Worm (Caenorhabditis elegans): ENCODE measurements around the gene K09E2.1.

K09E2.1 gene

DNA sequence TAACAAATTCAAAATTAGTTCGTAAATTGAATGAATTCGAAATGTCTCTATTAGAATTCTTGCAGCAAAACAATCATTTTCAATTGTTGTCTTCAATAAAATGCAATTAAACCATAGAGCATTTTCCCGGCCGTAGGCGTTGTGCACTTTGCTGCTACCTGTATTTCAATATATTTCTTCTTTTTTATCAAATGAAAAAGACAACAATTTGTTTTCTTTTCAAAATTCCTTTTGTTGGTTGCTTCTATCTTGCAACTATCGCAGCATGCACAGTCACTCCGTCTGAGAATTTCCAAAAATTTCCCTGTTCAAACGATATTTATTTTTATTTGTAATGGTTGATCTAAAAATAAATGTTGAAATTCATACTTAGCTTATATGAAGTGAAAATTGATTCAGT lies 6.5 kb upstream of the K09E2.1 start:
- TF ChIP-seq dpl-1 (GFP tag; optimal IDR thresholded peaks at IDR 0.05) = no peak
- TF ChIP-seq lag-1 (GFP tag; IDR thresholded peaks at IDR 0.05) = no peak
- no peak for TF ChIP-seq egrh-3 (GFP tag; IDR thresholded peaks at IDR 0.05)
- TF ChIP-seq Y67H2A.10 (GFP tag; conservative IDR thresholded peaks at IDR 0.05) = no peak
- TF ChIP-seq madf-3 (GFP tag; IDR thresholded peaks at IDR 0.05) = no peak
- no peak for TF ChIP-seq zfh-2 (GFP tag; conservative IDR thresholded peaks at IDR 0.05)
- no peak for TF ChIP-seq F57A8.1 (GFP tag; optimal IDR thresholded peaks at IDR 0.05)
- no peak for TF ChIP-seq F52B5.7 (tag; optimal IDR thresholded peaks at IDR 0.05)
- TF ChIP-seq chd-7 (tag; optimal IDR thresholded peaks at IDR 0.05) = no peak
- no peak for TF ChIP-seq let-607 (tag; optimal IDR thresholded peaks at IDR 0.05)
- no peak for TF ChIP-seq ceh-40 (GFP tag; IDR thresholded peaks at IDR 0.05)
- TF ChIP-seq ztf-22 (GFP tag; optimal IDR thresholded peaks at IDR 0.05) = no peak
- TF ChIP-seq ceh-91 (GFP tag; IDR thresholded peaks at IDR 0.05) = no peak
- TF ChIP-seq F33H1.4 (GFP tag; IDR thresholded peaks at IDR 0.05) = no peak
- TF ChIP-seq rpc-1 (optimal IDR thresholded peaks at IDR 0.05) = no peak
- TF ChIP-seq rpc-1 (tag; optimal IDR thresholded peaks at IDR 0.05) = no peak
- no peak for TF ChIP-seq hmg-1.2 (GFP tag; IDR thresholded peaks at IDR 0.05)

DNA sequence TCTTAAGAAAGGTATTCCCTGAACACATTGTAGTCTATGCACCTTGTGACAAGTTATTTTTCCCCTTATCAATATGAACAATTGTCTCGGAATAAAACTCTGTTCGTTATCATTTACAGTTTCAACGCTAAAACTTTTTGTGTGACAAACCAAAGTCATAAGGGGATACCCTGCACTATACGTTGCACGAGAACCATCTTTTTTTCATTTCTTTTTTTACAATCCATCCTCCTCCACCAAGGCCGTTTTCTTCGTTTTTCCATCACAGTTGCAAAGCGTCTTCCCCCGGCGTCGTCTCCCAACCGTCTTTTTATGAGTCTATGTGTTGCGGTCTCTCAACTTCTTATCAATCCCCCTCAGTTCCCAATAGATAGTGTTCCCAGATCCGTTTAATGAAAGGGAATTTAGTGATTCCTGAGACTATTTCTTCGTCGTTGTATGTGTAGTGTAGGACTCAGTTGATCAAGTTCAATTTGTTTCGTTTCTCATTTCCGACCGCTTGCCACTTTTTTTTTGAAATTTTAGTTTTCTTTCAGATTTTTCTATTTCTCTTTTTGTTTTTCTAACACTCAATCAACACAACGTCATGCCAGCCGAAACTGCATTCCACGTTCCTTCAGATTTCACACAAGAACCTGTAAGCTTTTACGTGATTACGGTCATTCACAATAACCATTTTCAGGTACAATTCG lies 5.5 kb upstream of the K09E2.1 start:
- no peak for TF ChIP-seq bed-1 (GFP tag; IDR thresholded peaks at IDR 0.05)
- TF ChIP-seq F33H1.4 (GFP tag; IDR thresholded peaks at IDR 0.05) = no peak
- TF ChIP-seq ztf-18 (tag; optimal IDR thresholded peaks at IDR 0.05) = no peak
- TF ChIP-seq hlh-26 (GFP tag; conservative IDR thresholded peaks at IDR 0.05) = no peak
- TF ChIP-seq aptf-2 (GFP tag; conservative IDR thresholded peaks at IDR 0.05) = no peak
- TF ChIP-seq unc-62 (GFP tag; optimal IDR thresholded peaks at IDR 0.05) = no peak
- no peak for TF ChIP-seq cebp-1 (GFP tag; IDR thresholded peaks at IDR 0.05)
- peak; percentile 52 for TF ChIP-seq cebp-1 (tag; optimal IDR thresholded peaks at IDR 0.05)
- TF ChIP-seq pha-4 (tag; optimal IDR thresholded peaks at IDR 0.05) = no peak
- no peak for TF ChIP-seq madf-6 (GFP tag; IDR thresholded peaks at IDR 0.05)
- no peak for TF ChIP-seq D2030.7 (GFP tag; IDR thresholded peaks at IDR 0.05)
- TF ChIP-seq F55B11.4 (tag; optimal IDR thresholded peaks at IDR 0.05; ENCODE audit: borderline replicate concordance, insufficient read depth) = no peak
- TF ChIP-seq chd-7 (tag; optimal IDR thresholded peaks at IDR 0.05) = peak; percentile 20
- no peak for TF ChIP-seq Y56A3A.18 (GFP tag; IDR thresholded peaks at IDR 0.05)
- no peak for TF ChIP-seq B0261.1 (tag; optimal IDR thresholded peaks at IDR 0.05)
- no peak for TF ChIP-seq unc-130 (GFP tag; optimal IDR thresholded peaks at IDR 0.05)
- no peak for TF ChIP-seq snpc-4 (GFP tag; optimal IDR thresholded peaks at IDR 0.05)
- no peak for TF ChIP-seq snpc-4 (tag; optimal IDR thresholded peaks at IDR 0.05)
- TF ChIP-seq dox-1 (GFP tag; IDR thresholded peaks at IDR 0.05) = no peak
- no peak for TF ChIP-seq sdz-38 (tag; optimal IDR thresholded peaks at IDR 0.05)
- peak; percentile 52 for TF ChIP-seq die-1 (tag; optimal IDR thresholded peaks at IDR 0.05)
- no peak for TF ChIP-seq attf-3 (GFP tag; conservative IDR thresholded peaks at IDR 0.05)
- TF ChIP-seq K12H6.12 (tag; optimal IDR thresholded peaks at IDR 0.05) = no peak
- no peak for TF ChIP-seq C06A6.2 (GFP tag; conservative IDR thresholded peaks at IDR 0.05)
- no peak for TF ChIP-seq ceh-79 (tag; optimal IDR thresholded peaks at IDR 0.05)
- no peak for TF ChIP-seq F57C9.4 (tag; optimal IDR thresholded peaks at IDR 0.05)
- TF ChIP-seq egl-44 (GFP tag; IDR thresholded peaks at IDR 0.05) = 0 out of 2 replicates have a peak, but pooled peaks have one; percentile 48
- peak; percentile 88 for TF ChIP-seq nhr-80 (tag; optimal IDR thresholded peaks at IDR 0.05)
- TF ChIP-seq egrh-3 (GFP tag; IDR thresholded peaks at IDR 0.05) = no peak
- TF ChIP-seq B0019.2 (GFP tag; conservative IDR thresholded peaks at IDR 0.05) = no peak
- peak; percentile 31 for TF ChIP-seq atf-7 (tag; optimal IDR thresholded peaks at IDR 0.05)
- 0 out of 2 replicates have a peak, but pooled peaks have one; percentile 53 for TF ChIP-seq let-526 (GFP tag; IDR thresholded peaks at IDR 0.05)
- TF ChIP-seq attf-6 (GFP tag; IDR thresholded peaks at IDR 0.05) = no peak
- no peak for TF ChIP-seq ZK185.1 (tag; optimal IDR thresholded peaks at IDR 0.05; ENCODE audit: poor library complexity, severe bottlenecking)

All from whole organism, young adult.